Fruit fly (Drosophila melanogaster): ENCODE measurements around the gene Gug.

Gug gene

DNA sequence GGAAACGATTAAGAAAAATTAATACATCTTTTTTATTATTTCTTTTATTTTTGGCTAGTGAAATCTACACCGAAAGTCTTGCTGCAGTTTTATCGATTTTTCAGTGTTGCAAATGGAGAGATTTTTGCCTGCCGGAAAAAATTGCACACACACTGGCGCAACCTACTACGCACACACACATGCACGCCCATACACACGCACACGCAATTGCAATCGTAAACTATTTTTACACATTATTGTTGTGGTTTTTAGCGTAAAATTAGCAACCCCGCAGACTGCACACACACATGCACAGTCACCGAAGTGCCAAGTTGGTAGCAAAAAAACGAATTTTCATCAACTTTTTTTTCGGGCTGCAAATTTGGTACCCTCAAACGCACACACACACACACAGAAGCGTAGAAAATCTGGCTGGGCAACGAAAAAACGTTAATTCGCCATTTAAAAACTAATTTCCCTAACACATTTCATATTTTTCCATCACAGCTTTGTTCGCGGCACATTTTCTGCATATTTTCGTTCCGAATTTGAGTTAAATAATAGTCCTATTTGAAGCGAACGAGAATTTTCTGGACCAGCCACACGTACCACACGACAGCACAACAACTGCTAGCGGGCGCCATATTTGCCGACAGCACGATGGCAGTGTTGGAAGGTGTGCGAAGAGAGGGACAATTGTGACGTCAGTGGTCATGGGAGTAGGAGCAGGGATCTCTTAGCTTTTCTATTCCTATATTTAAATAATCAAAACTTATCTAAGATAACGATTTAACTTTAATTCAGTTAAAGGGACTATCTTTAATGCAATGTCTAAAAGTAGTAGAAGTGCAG is 7.8 kb upstream of the Gug start, which contains the start of gene Unr (continued):
- TF ChIP-seq CG3847 (GFP tag; IDR thresholded peaks at IDR 0.05) (peak; percentile 80), CG3407 (GFP tag; optimal IDR thresholded peaks at IDR 0.05) (peak; percentile 59), CG6689 (GFP tag; IDR thresholded peaks at IDR 0.05) (peak; percentile 74), Dad (GFP tag; optimal IDR thresholded peaks at IDR 0.05) (peak; percentile 63), CG9817 (tag; optimal IDR thresholded peaks at IDR 0.05) (peak; percentile 74), Spps (tag; optimal IDR thresholded peaks at IDR 0.05) (no peak), stc (GFP tag; IDR thresholded peaks at IDR 0.05) (peak; percentile 75), pho (GFP tag; optimal IDR thresholded peaks at IDR 0.05) (peak; percentile 84), BtbVII (GFP tag; optimal IDR thresholded peaks at IDR 0.05) (peak; percentile 35), CG16779 (GFP tag; IDR thresholded peaks at IDR 0.05) (peak; percentile 83), Trl (optimal IDR thresholded peaks at IDR 0.05) (no peak), Trl (GFP tag; optimal IDR thresholded peaks at IDR 0.05) (peak; percentile 75), Gug (GFP tag; IDR thresholded peaks at IDR 0.05) (peak; percentile 95), Camta (GFP tag; optimal IDR thresholded peaks at IDR 0.05) (peak; percentile 63), Lhr (GFP tag; optimal IDR thresholded peaks at IDR 0.05) (peak; percentile 3), CG7372 (GFP tag; IDR thresholded peaks at IDR 0.05) (peak; percentile 60), CG31365 (tag; optimal IDR thresholded peaks at IDR 0.05) (peak; percentile 23), CG17612 (GFP tag; IDR thresholded peaks at IDR 0.05) (peak; percentile 48; the same call in 1 of the 2 replicates), Side (GFP tag; optimal IDR thresholded peaks at IDR 0.05) (peak; percentile 71), ewg (GFP tag; optimal IDR thresholded peaks at IDR 0.05) (peak; percentile 67), Antp (GFP tag; optimal IDR thresholded peaks at IDR 0.05) (peak; percentile 82), Ravus (GFP tag; IDR thresholded peaks at IDR 0.05) (peak; percentile 19), ash1 (GFP tag; optimal IDR thresholded peaks at IDR 0.05) (peak; percentile 75), CG10431 (GFP tag; optimal IDR thresholded peaks at IDR 0.05) (peak; percentile 52), CG30431 (GFP tag; optimal IDR thresholded peaks at IDR 0.05) (peak; percentile 32), Dp (GFP tag; optimal IDR thresholded peaks at IDR 0.05) (peak; percentile 29), E2f1 (GFP tag; IDR thresholded peaks at IDR 0.05) (peak; percentile 75; the same call in 1 of the 2 replicates), cas (GFP tag; IDR thresholded peaks at IDR 0.05) (peak; percentile 61; the same call in 1 of the 2 replicates), toy (GFP tag; IDR thresholded peaks at IDR 0.05) (0 out of 2 replicates have a peak, but pooled peaks have one; percentile 13), sim (GFP tag; IDR thresholded peaks at IDR 0.05) (peak; percentile 44; the same call in 1 of the 2 replicates), phol (tag; optimal IDR thresholded peaks at IDR 0.05) (peak; percentile 99), D19A (tag; optimal IDR thresholded peaks at IDR 0.05) (peak; percentile 26), ems (GFP tag; optimal IDR thresholded peaks at IDR 0.05) (peak; percentile 78), CG1233 (GFP tag; optimal IDR thresholded peaks at IDR 0.05) (peak; percentile 87), CG12071 (GFP tag; optimal IDR thresholded peaks at IDR 0.05) (no peak), CG12299 (tag; optimal IDR thresholded peaks at IDR 0.05) (peak; percentile 81), schlank (tag; optimal IDR thresholded peaks at IDR 0.05) (peak; percentile 71), CG1602 (GFP tag; optimal IDR thresholded peaks at IDR 0.05) (peak; percentile 74), dmrt99B (tag; optimal IDR thresholded peaks at IDR 0.05) (peak; percentile 69), CG4617 (GFP tag; optimal IDR thresholded peaks at IDR 0.05; ENCODE audit: borderline replicate concordance) (peak; percentile 70), CG5245 (GFP tag; optimal IDR thresholded peaks at IDR 0.05) (peak; percentile 79), salm (tag; optimal IDR thresholded peaks at IDR 0.05) (peak; percentile 16), al (GFP tag; IDR thresholded peaks at IDR 0.05) (peak; percentile 77; the same call in 1 of the 2 replicates), Adf1 (GFP tag; IDR thresholded peaks at IDR 0.05) (peak; percentile 68), bowl (GFP tag; IDR thresholded peaks at IDR 0.05) (peak; percentile 60; the same call in 1 of the 2 replicates), CG2875 (GFP tag; optimal IDR thresholded peaks at IDR 0.05) (peak; percentile 66), D (optimal IDR thresholded peaks at IDR 0.05) (no peak), D (GFP tag; optimal IDR thresholded peaks at IDR 0.05) (peak; percentile 41), Opbp (GFP tag; IDR thresholded peaks at IDR 0.05; ENCODE audit: partially characterized antibody) (no peak)

Data from whole organism, embryonic.